Worm (Caenorhabditis elegans) whole organism, L3 larva: Measurements from ENCODE around the gene Y49F6B.6.
"Not testable (repeated sequence)": the region's sequence is repeated elsewhere in the genome, so short reads cannot be mapped to it uniquely, and the experiment has no call there.

Experiments
- ZK546.5 ChIP-seq: sonication (generic microtip); optimal IDR thresholded peaks from 2 replicates; lab custom pipeline; 2017; ENCODE audit warnings: missing biosample characterization, missing genetic modification characterization
- aly-2 ChIP-seq: fragments of 150-350 bp; optimal IDR thresholded peaks from 2 replicates; lab custom pipeline; 2014; ENCODE audit warnings: missing biosample characterization, missing genetic modification characterization
- ama-1 ChIP-seq: fragments of 150-350 bp; optimal IDR thresholded peaks from 2 replicates; lab custom pipeline; 2018
- ceh-82 ChIP-seq: fragments of 150-350 bp; optimal IDR thresholded peaks from 2 replicates; lab custom pipeline; 2014; ENCODE audit warnings: missing biosample characterization, missing genetic modification characterization
- elt-2 ChIP-seq: sonication (generic microtip); optimal IDR thresholded peaks from 2 replicates; lab custom pipeline; 2016; ENCODE audit warnings: missing genetic modification reagents, mild to moderate bottlenecking, missing genetic modification characterization, missing compliant biosample characterization
- lin-39 ChIP-seq: fragments of 150-350 bp; optimal IDR thresholded peaks from 2 replicates; lab custom pipeline; 2018; ENCODE audit warnings: missing biosample characterization, missing genetic modification reagents, missing genetic modification characterization
- nhr-12 ChIP-seq: fragments of 150-350 bp; optimal IDR thresholded peaks from 2 replicates; lab custom pipeline; 2014; ENCODE audit warnings: missing biosample characterization, missing genetic modification characterization
- nhr-237 ChIP-seq: fragments of 150-350 bp; optimal IDR thresholded peaks from 2 replicates; lab custom pipeline; 2014; ENCODE audit warnings: missing biosample characterization, missing genetic modification characterization
- nhr-25 ChIP-seq: sonication (generic microtip); optimal IDR thresholded peaks from 2 replicates; lab custom pipeline; 2017; ENCODE audit warnings: missing biosample characterization, missing genetic modification characterization
- nhr-76 ChIP-seq: fragments of 150-350 bp; sonication (generic microtip); optimal IDR thresholded peaks from 5 replicates; lab custom pipeline; 2014; ENCODE audit warnings: missing biosample characterization, missing genetic modification characterization
- pqm-1 ChIP-seq: fragments of 150-350 bp; optimal IDR thresholded peaks from 2 replicates; lab custom pipeline; 2017; ENCODE audit warnings: missing biosample characterization, missing genetic modification characterization, inconsistent platforms
- skn-1 ChIP-seq: fragments of 150-350 bp; optimal IDR thresholded peaks from 2 replicates; lab custom pipeline; 2014; ENCODE audit warnings: missing biosample characterization, missing genetic modification characterization
- unc-62 ChIP-seq: fragments of 150-350 bp; sonication (generic microtip); optimal IDR thresholded peaks from 4 replicates; lab custom pipeline; 2014; ENCODE audit warnings: missing biosample characterization, missing genetic modification reagents, missing genetic modification characterization

ce11 chrII:3464580-3464979 is 8.3 kb upstream of the Y49F6B.6 start, which contains the start of gene C16C8.10:
- TF ChIP-seq aly-2 (tag; lab: Kevin White, UChicago); lin-39 (tag; lab: Kevin White, UChicago); elt-2 (tag; lab: Kevin White, UChicago); nhr-76 (tag; lab: Kevin White, UChicago); unc-62 (GFP tag; lab: Kevin White, UChicago); ceh-82 (tag; lab: Kevin White, UChicago); ama-1 (lab: Kevin White, UChicago); nhr-237; nhr-12 (tag; lab: Kevin White, UChicago); ZK546.5 (tag; lab: Kevin White, UChicago); nhr-25; skn-1 (tag; lab: Kevin White, UChicago); pqm-1 (tag; lab: Kevin White, UChicago): not testable (repeated sequence)
